Fruit fly (Drosophila melanogaster) S2 (cell line): ENCODE results near the gene Cyp4ac3.

Experiments
- CG8478 ChIP-seq: fragments of >200 bp; optimal IDR thresholded peaks from 2 replicates; lab custom pipeline; 2018
- CTCF ChIP-seq, 2 experiments: fragments of >200 bp; optimal IDR thresholded peaks; 2 replicates each; lab custom pipeline; 2018

DNA sequence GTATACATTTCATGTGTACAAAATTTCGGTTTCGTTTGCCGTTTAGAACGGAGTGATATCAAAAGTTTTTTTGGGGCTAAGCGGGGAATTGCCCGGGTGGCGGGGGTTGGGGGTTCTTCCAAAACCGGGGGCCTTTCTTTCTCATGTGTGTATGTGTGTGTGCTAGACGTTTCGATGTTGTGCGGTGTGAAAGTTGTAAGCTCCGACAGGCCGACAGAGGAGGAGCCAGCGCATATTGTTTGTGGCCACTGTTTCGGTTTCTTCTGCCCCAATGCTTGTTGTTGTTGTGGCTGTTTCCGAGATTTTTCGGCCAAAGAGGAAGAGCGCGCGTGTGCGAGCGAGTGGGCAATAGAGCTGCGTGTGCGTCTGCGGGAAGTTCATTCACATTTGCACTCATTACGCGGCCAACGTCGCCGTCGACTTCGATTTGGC, 32.0 kb downstream of the Cyp4ac3 start:
- TF ChIP-seq CG8478 (lab: Kevin White, UChicago) (no peak), CTCF (optimal IDR thresholded peaks at IDR 0.05; lab: Kevin White, UChicago) (no peak)
